Worm (Caenorhabditis elegans): ENCODE results near the gene emg-1.

- no peak for TF ChIP-seq lsy-2 (tag; optimal IDR thresholded peaks at IDR 0.05)
- no peak for TF ChIP-seq lin-13 (tag; optimal IDR thresholded peaks at IDR 0.05)
- TF ChIP-seq unc-62 (GFP tag; optimal IDR thresholded peaks at IDR 0.05) = no peak
- TF ChIP-seq lin-32 (GFP tag; optimal IDR thresholded peaks at IDR 0.05) = no peak
- TF ChIP-seq nhr-237 (tag; optimal IDR thresholded peaks at IDR 0.05) = no peak
Observed at ce11 chrIII:10633403-10633674, 16.0 kb upstream of the emg-1 start, which contains the start of gene Y39A1A.9.

All from whole organism, mixed stage, embryonic.